Fruit fly (Drosophila melanogaster) whole organism, embryonic: Measurements from ENCODE around the gene Osbp.

Source experiments
- Abd-B ChIP-seq: fragments of 200-800 bp; sonication (Bioruptor generic); optimal IDR thresholded peaks from 2 replicates; lab custom pipeline; 2018; ENCODE audit warnings: missing biosample characterization, mild to moderate bottlenecking, missing genetic modification characterization, moderate library complexity
- Asciz ChIP-seq: fragments of 200-800 bp; sonication (Bioruptor generic); optimal IDR thresholded peaks from 2 replicates; lab custom pipeline; 2017; ENCODE audit warnings: missing biosample characterization, mild to moderate bottlenecking, missing genetic modification characterization, missing genetic modification reagents
- Atf3 ChIP-seq: fragments of 200-800 bp; sonication (Bioruptor generic); optimal IDR thresholded peaks from 3 replicates; lab custom pipeline; 2016; ENCODE audit warnings: missing biosample characterization, missing genetic modification characterization
- Bdp1 ChIP-seq: fragments of 200-800 bp; sonication (Bioruptor generic); optimal IDR thresholded peaks from 3 replicates; lab custom pipeline; 2016; ENCODE audit warnings: missing biosample characterization, missing genetic modification characterization
- CG10321 ChIP-seq: fragments of 200-800 bp; sonication (Bioruptor generic); IDR thresholded peaks from 2 replicates; pipeline ENCODE4 v1.3.6; 2022; ENCODE audit warnings: missing biosample characterization, missing genetic modification characterization
- CG11247 ChIP-seq: fragments of 200-800 bp; sonication (Bioruptor generic); IDR thresholded peaks from 2 replicates; pipeline ENCODE4 v1.3.6; 2022; ENCODE audit warnings: missing biosample characterization, missing genetic modification characterization
- CG11723 ChIP-seq: fragments of 200-800 bp; sonication (Bioruptor generic); optimal IDR thresholded peaks from 2 replicates; lab custom pipeline; 2017; ENCODE audit warnings: missing biosample characterization, mild to moderate bottlenecking, missing genetic modification characterization
- CG13287 ChIP-seq: fragments of 200-800 bp; sonication (Bioruptor generic); IDR thresholded peaks from 2 replicates; pipeline ENCODE4 v1.3.6; 2022; ENCODE audit warnings: missing biosample characterization, missing genetic modification characterization; ENCODE audit not compliant: partially characterized antibody
- CG1529 ChIP-seq: fragments of 200-800 bp; sonication (Bioruptor generic); optimal IDR thresholded peaks from 3 replicates; lab custom pipeline; 2018; ENCODE audit warnings: missing biosample characterization, missing genetic modification characterization
- CG15696 ChIP-seq: fragments of 200-800 bp; sonication (Bioruptor generic); optimal IDR thresholded peaks from 2 replicates; lab custom pipeline; 2019; ENCODE audit warnings: missing biosample characterization, mild to moderate bottlenecking, missing genetic modification characterization, moderate library complexity
- CG17328 ChIP-seq: fragments of 200-800 bp; sonication (Bioruptor generic); IDR thresholded peaks from 2 replicates; pipeline ENCODE4 v1.3.6; 2022; ENCODE audit warnings: missing biosample characterization, missing genetic modification characterization
- CG2202 ChIP-seq: fragments of 200-800 bp; sonication (Bioruptor generic); optimal IDR thresholded peaks from 2 replicates; lab custom pipeline; 2018; ENCODE audit warnings: missing biosample characterization, mild to moderate bottlenecking, missing genetic modification characterization
- CG2889 ChIP-seq: fragments of 200-800 bp; sonication (Bioruptor generic); IDR thresholded peaks from 3 replicates; pipeline ENCODE4 v1.3.6; 2022; ENCODE audit warnings: missing biosample characterization, missing genetic modification characterization
- CG31388 ChIP-seq: fragments of 200-800 bp; sonication (Bioruptor generic); optimal IDR thresholded peaks from 2 replicates; lab custom pipeline; 2016; ENCODE audit warnings: missing biosample characterization, missing genetic modification characterization
- CG3726 ChIP-seq: fragments of 200-800 bp; sonication (Bioruptor generic); IDR thresholded peaks from 3 replicates; pipeline ENCODE4, ENCODE4 v1.3.6; 2022; ENCODE audit warnings: missing biosample characterization, missing genetic modification characterization
- CG4328 ChIP-seq: fragments of 200-800 bp; sonication (Bioruptor generic); optimal IDR thresholded peaks from 3 replicates; lab custom pipeline; 2017; ENCODE audit warnings: missing biosample characterization, missing genetic modification reagents, missing genetic modification characterization
- CG7357 ChIP-seq: fragments of 200-800 bp; sonication (Bioruptor generic); IDR thresholded peaks from 3 replicates; pipeline ENCODE4 v1.3.6; 2022; ENCODE audit warnings: missing biosample characterization, missing genetic modification characterization
- CG7556 ChIP-seq: fragments of 200-800 bp; sonication (Bioruptor generic); optimal IDR thresholded peaks from 2 replicates; lab custom pipeline; 2017; ENCODE audit warnings: missing biosample characterization, mild to moderate bottlenecking, missing genetic modification characterization
- CG7963 ChIP-seq: fragments of 200-800 bp; sonication (Bioruptor generic); IDR thresholded peaks from 3 replicates; pipeline ENCODE4 v1.3.6; 2022; ENCODE audit warnings: missing biosample characterization, missing genetic modification characterization; ENCODE audit not compliant: partially characterized antibody
- CTCF ChIP-seq: fragments of 200-800 bp; sonication (Bioruptor generic); optimal IDR thresholded peaks from 2 replicates; lab custom pipeline; 2017; ENCODE audit warnings: missing biosample characterization, mild to moderate bottlenecking, missing genetic modification characterization, moderate library complexity
- Chrac-16 ChIP-seq: fragments of 200-800 bp; sonication (Bioruptor generic); optimal IDR thresholded peaks from 3 replicates; lab custom pipeline; 2016; ENCODE audit warnings: missing biosample characterization, missing genetic modification characterization
- Gug ChIP-seq: fragments of 200-800 bp; sonication (Bioruptor generic); IDR thresholded peaks from 4 replicates; pipeline ENCODE4 v1.3.6; 2022; ENCODE audit warnings: missing biosample characterization, missing genetic modification characterization
- Hey ChIP-seq: fragments of 200-800 bp; sonication (Bioruptor generic); optimal IDR thresholded peaks from 3 replicates; lab custom pipeline; 2018; ENCODE audit warnings: missing biosample characterization, mild to moderate bottlenecking, missing genetic modification characterization
- HmgD ChIP-seq: fragments of 200-800 bp; sonication (Bioruptor generic); optimal IDR thresholded peaks from 3 replicates; lab custom pipeline; 2016; ENCODE audit warnings: missing biosample characterization, missing genetic modification characterization
- Hr39 ChIP-seq: fragments of >200 bp; optimal IDR thresholded peaks from 2 replicates; lab custom pipeline; 2017
- Kr ChIP-seq: fragments of 200-800 bp; sonication (Bioruptor generic); optimal IDR thresholded peaks from 2 replicates; lab custom pipeline; 2017; ENCODE audit warnings: missing biosample characterization, mild to moderate bottlenecking, missing genetic modification characterization
- Scr ChIP-seq: fragments of 200-800 bp; sonication (Bioruptor generic); IDR thresholded peaks from 2 replicates; pipeline ENCODE4 v1.3.6; 2022; ENCODE audit warnings: missing biosample characterization, missing genetic modification characterization; ENCODE audit not compliant: partially characterized antibody
- Taf1 ChIP-seq: fragments of 200-800 bp; sonication (Bioruptor generic); IDR thresholded peaks from 2 replicates; pipeline ENCODE4 v1.3.6; 2022; ENCODE audit warnings: missing biosample characterization, missing genetic modification characterization
- Trl ChIP-seq, 3 experiments: fragments of >200 bp in 2 of 3; fragments of 200-800 bp in 1 of 3; sonication (Bioruptor generic) in 1 of 3; optimal IDR thresholded peaks; 2 replicates in 1 of 3; 3 replicates in 2 of 3; lab custom pipeline; 2016 to 2017; ENCODE audit warnings: missing biosample characterization in 1 of 3, missing genetic modification characterization in 1 of 3
- Xbp1 ChIP-seq: fragments of 200-800 bp; sonication (Bioruptor generic); optimal IDR thresholded peaks from 3 replicates; lab custom pipeline; 2016; ENCODE audit warnings: missing biosample characterization, mild to moderate bottlenecking, missing genetic modification characterization
- al ChIP-seq: fragments of 200-800 bp; sonication (Bioruptor generic); IDR thresholded peaks from 2 replicates; pipeline ENCODE4 v1.3.6; 2022; ENCODE audit warnings: missing biosample characterization, missing genetic modification characterization
- ash1 ChIP-seq: fragments of 200-800 bp; sonication (Bioruptor generic); optimal IDR thresholded peaks from 2 replicates; lab custom pipeline; 2018; ENCODE audit warnings: missing biosample characterization, mild to moderate bottlenecking, missing genetic modification characterization
- cato ChIP-seq: fragments of 200-800 bp; sonication (Bioruptor generic); optimal IDR thresholded peaks from 2 replicates; lab custom pipeline; 2016; ENCODE audit warnings: missing biosample characterization, missing genetic modification characterization, borderline replicate concordance
- da ChIP-seq: fragments of 200-800 bp; sonication (Bioruptor generic); optimal IDR thresholded peaks from 2 replicates; lab custom pipeline; 2016; ENCODE audit warnings: missing biosample characterization, missing genetic modification characterization
- dan ChIP-seq: fragments of 200-800 bp; sonication (Bioruptor generic); IDR thresholded peaks from 2 replicates; pipeline ENCODE4 v1.3.6; 2022; ENCODE audit warnings: missing biosample characterization, missing genetic modification characterization
- dm ChIP-seq: fragments of 200-800 bp; sonication (Bioruptor generic); optimal IDR thresholded peaks from 3 replicates; lab custom pipeline; 2016; ENCODE audit warnings: missing biosample characterization, missing genetic modification characterization
- dysf ChIP-seq: fragments of 200-800 bp; sonication (Bioruptor generic); IDR thresholded peaks from 3 replicates; pipeline ENCODE4 v1.3.6; 2022; ENCODE audit warnings: missing biosample characterization, missing genetic modification characterization
- en ChIP-seq: fragments of 200-800 bp; sonication (Bioruptor generic); optimal IDR thresholded peaks from 2 replicates; lab custom pipeline; 2016; ENCODE audit warnings: missing biosample characterization, missing genetic modification characterization
- eyg ChIP-seq: fragments of 200-800 bp; sonication (Bioruptor generic); optimal IDR thresholded peaks from 3 replicates; lab custom pipeline; 2016; ENCODE audit warnings: missing biosample characterization, missing genetic modification characterization
- gce ChIP-seq: fragments of 200-800 bp; sonication (Bioruptor generic); IDR thresholded peaks from 3 replicates; pipeline ENCODE4 v1.3.6; 2022; ENCODE audit warnings: missing biosample characterization, missing genetic modification characterization
- gsb ChIP-seq: fragments of 200-800 bp; sonication (Bioruptor generic); IDR thresholded peaks from 2 replicates; pipeline ENCODE4 v1.3.6; 2022; ENCODE audit warnings: missing biosample characterization, missing genetic modification characterization
- ham ChIP-seq: fragments of 200-800 bp; sonication (Bioruptor generic); IDR thresholded peaks from 2 replicates; pipeline ENCODE4 v1.3.6; 2022; ENCODE audit warnings: missing biosample characterization, missing genetic modification characterization
- ind ChIP-seq: fragments of 200-800 bp; sonication (Bioruptor generic); optimal IDR thresholded peaks from 3 replicates; lab custom pipeline; 2016; ENCODE audit warnings: missing biosample characterization, missing genetic modification characterization
- jigr1 ChIP-seq: fragments of 200-800 bp; sonication (Bioruptor generic); IDR thresholded peaks from 3 replicates; pipeline ENCODE4 v1.3.6; 2022; ENCODE audit warnings: missing biosample characterization, missing genetic modification characterization
- jing ChIP-seq: fragments of 200-800 bp; sonication (Bioruptor generic); optimal IDR thresholded peaks from 2 replicates; lab custom pipeline; 2018; ENCODE audit warnings: missing biosample characterization, mild to moderate bottlenecking, missing genetic modification characterization
- klu ChIP-seq: fragments of 200-800 bp; sonication (Bioruptor generic); IDR thresholded peaks from 2 replicates; pipeline ENCODE4 v1.3.6; 2022; ENCODE audit warnings: missing biosample characterization, missing genetic modification characterization
- ranshi ChIP-seq: fragments of 200-800 bp; sonication (Bioruptor generic); IDR thresholded peaks from 2 replicates; pipeline ENCODE4 v1.3.6; 2022; ENCODE audit warnings: missing biosample characterization, missing genetic modification characterization
- repo ChIP-seq: fragments of 200-800 bp; sonication (Bioruptor generic); optimal IDR thresholded peaks from 2 replicates; lab custom pipeline; 2016; ENCODE audit warnings: missing biosample characterization, missing genetic modification characterization
- sim ChIP-seq: fragments of 200-800 bp; sonication (Bioruptor generic); IDR thresholded peaks from 2 replicates; pipeline ENCODE4 v1.3.6; 2022; ENCODE audit warnings: missing biosample characterization, missing genetic modification characterization
- sr ChIP-seq: fragments of 200-800 bp; sonication (Bioruptor generic); IDR thresholded peaks from 3 replicates; pipeline ENCODE4 v1.3.6; 2022; ENCODE audit warnings: missing biosample characterization, missing genetic modification characterization
- wor ChIP-seq: fragments of 200-800 bp; sonication (Bioruptor generic); IDR thresholded peaks from 2 replicates; pipeline ENCODE4 v1.3.6; 2022; ENCODE audit warnings: missing biosample characterization, missing genetic modification characterization

Gene Osbp

dm6 chr3R:24893320-24893955 is 44.6 kb downstream of the Osbp start (continued):
- TF ChIP-seq sr (GFP tag; lab: Robert Waterston, UW) (no peak), jigr1 (GFP tag; lab: Robert Waterston, UW) (0 out of 3 replicates have a peak, but pooled peaks have one; percentile 58), al (GFP tag; lab: Robert Waterston, UW) (peak; percentile 51; the same call in 1 of the 2 replicates), gsb (no peak), CG31388 (GFP tag; lab: Kevin White, UChicago) (no peak), klu (peak; percentile 60; the same call in 1 of the 2 replicates), CG2889 (GFP tag; lab: Robert Waterston, UW) (peak; percentile 40; the same call in 1 of the 3 replicates), cato (GFP tag; lab: Kevin White, UChicago) (peak; percentile 35), CG13287 (GFP tag; lab: Robert Waterston, UW) (no peak), sim (GFP tag; lab: Robert Waterston, UW) (no peak), ham (GFP tag; lab: Robert Waterston, UW) (no peak), en (GFP tag; lab: Kevin White, UChicago) (no peak), Abd-B (GFP tag; lab: Kevin White, UChicago) (peak; percentile 83), wor (GFP tag; lab: Robert Waterston, UW) (peak; percentile 47; the same call in 1 of the 2 replicates), eyg (GFP tag; lab: Kevin White, UChicago) (no peak), Hey (tag; lab: Kevin White, UChicago) (no peak), Trl (optimal IDR thresholded peaks at IDR 0.05; lab: Kevin White, UChicago) (peak in 1 of 2 experiments; percentile 30), Trl (GFP tag; optimal IDR thresholded peaks at IDR 0.05; lab: Kevin White, UChicago) (no peak), ash1 (no peak), ind (GFP tag; lab: Kevin White, UChicago) (peak; percentile 74), repo (GFP tag; lab: Kevin White, UChicago) (no peak), CG2202 (peak; percentile 47), CTCF (GFP tag; lab: Kevin White, UChicago) (no peak), HmgD (no peak), CG7357 (GFP tag; lab: Robert Waterston, UW) (peak; percentile 56; the same call in 2 of the 3 replicates), Chrac-16 (GFP tag; lab: Kevin White, UChicago) (peak; percentile 49), Scr (no peak), Gug (GFP tag; lab: Robert Waterston, UW) (no peak), Xbp1 (GFP tag; lab: Kevin White, UChicago) (peak; percentile 43), Atf3 (GFP tag; lab: Kevin White, UChicago) (no peak), CG7963 (GFP tag; lab: Robert Waterston, UW) (no peak), dysf (peak; percentile 84), Kr (GFP tag; lab: Kevin White, UChicago) (no peak), CG7556 (GFP tag; lab: Kevin White, UChicago) (peak; percentile 91), CG4328 (GFP tag; lab: Kevin White, UChicago) (peak; percentile 68), CG15696 (tag; lab: Kevin White, UChicago) (peak; percentile 92), Asciz (GFP tag; lab: Kevin White, UChicago) (peak; percentile 80), dan (GFP tag; lab: Robert Waterston, UW) (no peak), CG11247 (0 out of 2 replicates have a peak, but pooled peaks have one; percentile 14), CG17328 (GFP tag; lab: Robert Waterston, UW) (peak; percentile 65), CG3726 (GFP tag; lab: Robert Waterston, UW) (no peak), gce (0 out of 3 replicates have a peak, but pooled peaks have one; percentile 7), Taf1 (GFP tag; lab: Robert Waterston, UW) (no peak), CG10321 (peak; percentile 16; the same call in 1 of the 2 replicates), jing (GFP tag; lab: Kevin White, UChicago) (no peak), Bdp1 (GFP tag; lab: Kevin White, UChicago) (no peak), ranshi (GFP tag; lab: Robert Waterston, UW) (peak; percentile 32; the same call in 1 of the 2 replicates), Hr39 (lab: Kevin White, UChicago) (no peak), CG1529 (peak; percentile 55), CG11723 (GFP tag; lab: Kevin White, UChicago) (peak; percentile 34), da (GFP tag; lab: Kevin White, UChicago) (no peak), dm (GFP tag; lab: Kevin White, UChicago) (no peak)
